Fruit fly (Drosophila melanogaster): Measurements from ENCODE around the gene alrm.

The alrm gene

DNA sequence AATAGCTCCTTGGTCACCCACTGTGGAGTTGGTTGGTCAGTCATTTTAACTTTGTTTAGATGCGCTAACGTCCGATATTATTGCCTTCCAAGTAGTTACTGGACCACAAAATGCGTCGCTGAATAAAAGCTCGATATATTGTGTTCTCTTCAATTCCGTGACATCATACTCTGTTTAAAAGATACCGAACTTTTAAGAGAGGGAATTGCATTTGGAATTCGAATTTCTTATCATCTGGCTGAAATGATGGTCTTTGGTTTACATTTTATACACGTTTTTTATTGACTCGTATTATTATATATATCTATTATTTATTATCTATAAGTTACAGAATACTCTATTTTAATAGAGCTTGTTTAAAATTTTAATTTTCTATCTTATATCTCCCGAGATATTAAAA, 51.5 kb downstream of the alrm start, which contains the start of gene CHKov2:
Gene CHKov2, minus strand, starts transcription at position 101 of the 400 bp plus-strand sequence.
- TF ChIP-seq psq (GFP tag; optimal IDR thresholded peaks at IDR 0.05): no peak
- TF ChIP-seq jim (GFP tag; optimal IDR thresholded peaks at IDR 0.05): no peak
- no peak for TF ChIP-seq br (GFP tag; optimal IDR thresholded peaks at IDR 0.05)
- no peak for TF ChIP-seq HLH106 (tag; optimal IDR thresholded peaks at IDR 0.05)
- no peak for TF ChIP-seq usp (GFP tag; optimal IDR thresholded peaks at IDR 0.05)
- no peak for TF ChIP-seq h (GFP tag; optimal IDR thresholded peaks at IDR 0.05)
- no peak for TF ChIP-seq Sp1 (GFP tag; optimal IDR thresholded peaks at IDR 0.05)
- no peak for TF ChIP-seq foxo (GFP tag; optimal IDR thresholded peaks at IDR 0.05)
- no peak for TF ChIP-seq CG32264 (GFP tag; optimal IDR thresholded peaks at IDR 0.05)
- no peak for TF ChIP-seq CrebA (GFP tag; optimal IDR thresholded peaks at IDR 0.05; ENCODE audit: borderline replicate concordance)
- no peak for TF ChIP-seq dsf (GFP tag; optimal IDR thresholded peaks at IDR 0.05; ENCODE audit: borderline replicate concordance)
- TF ChIP-seq dl (GFP tag; optimal IDR thresholded peaks at IDR 0.05; ENCODE audit: insufficient read depth in 1 of 2, partially characterized antibody in 2 of 2): no peak
- TF ChIP-seq GATAd (GFP tag; optimal IDR thresholded peaks at IDR 0.05): no peak
- TF ChIP-seq Dfd (GFP tag; optimal IDR thresholded peaks at IDR 0.05): no peak
- no peak for TF ChIP-seq dmrt93B (GFP tag; optimal IDR thresholded peaks at IDR 0.05)
- no peak for TF ChIP-seq Rel (GFP tag; optimal IDR thresholded peaks at IDR 0.05)
- TF ChIP-seq Rel (tag; optimal IDR thresholded peaks at IDR 0.05): no peak
- TF ChIP-seq lola (GFP tag; optimal IDR thresholded peaks at IDR 0.05): no peak
- no peak for TF ChIP-seq N (GFP tag; optimal IDR thresholded peaks at IDR 0.05)
- TF ChIP-seq OdsH (GFP tag; optimal IDR thresholded peaks at IDR 0.05): no peak
- no peak for TF ChIP-seq Mio (GFP tag; optimal IDR thresholded peaks at IDR 0.05)
